Fruit fly (Drosophila melanogaster) whole organism, prepupa: ENCODE measurements around the gene Vps13B.
A peak's percentile ranks its signal among the peaks of the same experiment; 100 is the strongest.

Source experiments
- Blimp-1 ChIP-seq: fragments of 200-800 bp; sonication (Bioruptor generic); optimal IDR thresholded peaks from 3 replicates; lab custom pipeline; 2017; ENCODE audit warnings: missing biosample characterization, missing genetic modification characterization, mild to moderate bottlenecking, moderate library complexity, missing genetic modification reagents
- CG10631 ChIP-seq: fragments of 200-800 bp; sonication (Bioruptor generic); optimal IDR thresholded peaks from 2 replicates; lab custom pipeline; 2016; ENCODE audit warnings: missing biosample characterization, missing genetic modification characterization
- CG10669 ChIP-seq: fragments of 200-800 bp; sonication (Bioruptor generic); optimal IDR thresholded peaks from 3 replicates; lab custom pipeline; 2018; ENCODE audit warnings: missing biosample characterization, mild to moderate bottlenecking, missing genetic modification characterization, moderate library complexity
- CG11294 ChIP-seq: fragments of 200-800 bp; sonication (Bioruptor generic); IDR thresholded peaks from 2 replicates; pipeline ENCODE4 v1.3.6; 2022; ENCODE audit warnings: missing biosample characterization, missing genetic modification characterization
- CG15336 ChIP-seq: fragments of 200-800 bp; sonication (Bioruptor generic); IDR thresholded peaks from 2 replicates; pipeline ENCODE4 v1.3.6; 2022; ENCODE audit warnings: missing biosample characterization, missing genetic modification characterization
- CG31627 ChIP-seq: fragments of 200-800 bp; sonication (Bioruptor generic); optimal IDR thresholded peaks from 3 replicates; lab custom pipeline; 2016; ENCODE audit warnings: missing biosample characterization, missing genetic modification characterization
- CG32006 ChIP-seq: fragments of 200-800 bp; sonication (Bioruptor generic); optimal IDR thresholded peaks from 3 replicates; lab custom pipeline; 2017; ENCODE audit warnings: missing biosample characterization, mild to moderate bottlenecking, missing genetic modification characterization
- CG34406 ChIP-seq: fragments of 200-800 bp; sonication (Bioruptor generic); optimal IDR thresholded peaks from 3 replicates; lab custom pipeline; 2016; ENCODE audit warnings: missing biosample characterization, missing genetic modification characterization
- CG6163 ChIP-seq: fragments of 200-800 bp; sonication (Bioruptor generic); IDR thresholded peaks from 3 replicates; pipeline ENCODE4 v1.3.6; 2022; ENCODE audit warnings: missing biosample characterization, missing genetic modification characterization
- CG6276 ChIP-seq: fragments of 200-800 bp; sonication (Bioruptor generic); optimal IDR thresholded peaks from 2 replicates; lab custom pipeline; 2017; ENCODE audit warnings: missing biosample characterization, mild to moderate bottlenecking, missing genetic modification characterization
- CG6808 ChIP-seq: fragments of 200-800 bp; sonication (Bioruptor generic); optimal IDR thresholded peaks from 3 replicates; lab custom pipeline; 2017; ENCODE audit warnings: missing biosample characterization, missing genetic modification characterization, mild to moderate bottlenecking, moderate library complexity, missing genetic modification reagents
- CG6854 ChIP-seq: fragments of 200-800 bp; sonication (Bioruptor generic); optimal IDR thresholded peaks from 2 replicates; lab custom pipeline; 2017; ENCODE audit warnings: missing biosample characterization, mild to moderate bottlenecking, missing genetic modification characterization
- CG7368 ChIP-seq: fragments of 200-800 bp; sonication (Bioruptor generic); optimal IDR thresholded peaks from 3 replicates; lab custom pipeline; 2016; ENCODE audit warnings: missing biosample characterization, missing genetic modification characterization
- CG8119 ChIP-seq: fragments of 200-800 bp; sonication (Bioruptor generic); IDR thresholded peaks from 3 replicates; pipeline ENCODE4 v1.3.6; 2022; ENCODE audit warnings: missing biosample characterization, missing genetic modification characterization
- CG8319 ChIP-seq: fragments of 200-800 bp; sonication (Bioruptor generic); optimal IDR thresholded peaks from 3 replicates; lab custom pipeline; 2016; ENCODE audit warnings: missing biosample characterization, missing genetic modification characterization
- Eip78C ChIP-seq: fragments of 200-800 bp; sonication (Bioruptor generic); peaks from one replicate; lab custom pipeline; 2016; ENCODE audit warnings: missing biosample characterization, missing genetic modification characterization
- Hr38 ChIP-seq: sonication (Bioruptor generic); optimal IDR thresholded peaks from 2 replicates; lab custom pipeline; 2016; ENCODE audit warnings: missing biosample characterization, missing genetic modification characterization
- Lpt ChIP-seq: fragments of 200-800 bp; sonication (Bioruptor generic); optimal IDR thresholded peaks from 3 replicates; lab custom pipeline; 2016; ENCODE audit warnings: missing biosample characterization, missing genetic modification characterization
- Sox15 ChIP-seq: fragments of 200-800 bp; sonication (Bioruptor generic); optimal IDR thresholded peaks from 3 replicates; lab custom pipeline; 2016; ENCODE audit warnings: missing biosample characterization, missing genetic modification characterization
- achi ChIP-seq: fragments of 200-800 bp; sonication (Bioruptor generic); optimal IDR thresholded peaks from 3 replicates; lab custom pipeline; 2016; ENCODE audit warnings: missing biosample characterization, missing genetic modification characterization
- cyc ChIP-seq: fragments of 200-800 bp; sonication (Bioruptor generic); optimal IDR thresholded peaks from 3 replicates; lab custom pipeline; 2016; ENCODE audit warnings: missing biosample characterization, missing genetic modification characterization
- dac ChIP-seq: fragments of 200-800 bp; sonication (Bioruptor generic); optimal IDR thresholded peaks from 2 replicates; lab custom pipeline; 2017; ENCODE audit warnings: missing biosample characterization, mild to moderate bottlenecking, missing genetic modification characterization
- eg ChIP-seq: fragments of 200-800 bp; sonication (Bioruptor generic); IDR thresholded peaks from 3 replicates; pipeline ENCODE4 v1.3.6; 2022; ENCODE audit warnings: missing biosample characterization, missing genetic modification characterization
- esn ChIP-seq: fragments of 200-800 bp; sonication (Bioruptor generic); optimal IDR thresholded peaks from 2 replicates; lab custom pipeline; 2016; ENCODE audit warnings: missing biosample characterization, mild to moderate bottlenecking, missing genetic modification characterization, moderate library complexity
- fd59A ChIP-seq: fragments of 200-800 bp; sonication (Bioruptor generic); optimal IDR thresholded peaks from 2 replicates; lab custom pipeline; 2017; ENCODE audit warnings: missing biosample characterization, mild to moderate bottlenecking, missing genetic modification characterization, missing genetic modification reagents
- fd85E ChIP-seq: fragments of 200-800 bp; sonication (Bioruptor generic); optimal IDR thresholded peaks from 3 replicates; lab custom pipeline; 2016; ENCODE audit warnings: missing biosample characterization, missing genetic modification characterization
- pdm3 ChIP-seq: fragments of 200-800 bp; sonication (Bioruptor generic); optimal IDR thresholded peaks from 3 replicates; lab custom pipeline; 2016; ENCODE audit warnings: missing biosample characterization, missing genetic modification characterization
- salr ChIP-seq, 2 experiments: fragments of 200-800 bp; sonication (Bioruptor generic); optimal IDR thresholded peaks; 3 replicates each; lab custom pipeline; 2016 to 2018; ENCODE audit warnings: missing biosample characterization in 2 of 2, missing genetic modification characterization in 2 of 2, mild to moderate bottlenecking in 1 of 2
- spab ChIP-seq: fragments of 200-800 bp; sonication (Bioruptor generic); optimal IDR thresholded peaks from 2 replicates; lab custom pipeline; 2017; ENCODE audit warnings: missing biosample characterization, mild to moderate bottlenecking, missing genetic modification characterization, missing genetic modification reagents
- ss ChIP-seq, 2 experiments: fragments of 200-800 bp; sonication (Bioruptor generic); optimal IDR thresholded peaks; 2 replicates in 1 of 2; 3 replicates in 1 of 2; lab custom pipeline; 2017 to 2018; ENCODE audit warnings: mild to moderate bottlenecking in 2 of 2, missing biosample characterization in 2 of 2, missing genetic modification characterization in 2 of 2, moderate library complexity in 1 of 2
- topi ChIP-seq: fragments of 200-800 bp; sonication (Bioruptor generic); optimal IDR thresholded peaks from 3 replicates; lab custom pipeline; 2016; ENCODE audit warnings: missing biosample characterization, missing genetic modification characterization

Gene Vps13B

DNA sequence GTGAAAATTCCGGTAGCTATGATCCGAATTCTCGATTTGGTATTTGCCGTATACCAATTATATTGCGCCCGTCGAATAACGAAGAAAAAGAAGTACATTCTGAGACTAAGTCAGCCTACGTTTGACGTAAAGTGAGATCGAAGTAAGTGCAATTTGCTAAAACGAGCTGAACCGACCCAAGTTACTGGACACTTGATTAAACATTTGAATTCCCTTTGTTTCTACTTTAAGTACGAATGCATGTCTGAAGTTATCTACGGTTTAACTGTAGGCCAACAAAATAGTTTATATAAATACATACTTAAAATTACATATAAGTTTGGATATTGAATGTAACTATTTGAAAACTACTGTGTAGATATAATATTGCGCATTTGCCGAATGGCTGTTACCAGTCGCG is 5.5 kb upstream of the Vps13B start, which contains the start of gene alpha-Man-Ic:
Gene alpha-Man-Ic (minus strand): TSS at position 101 of the 400 bp plus-strand sequence.
- TF ChIP-seq CG6276 (GFP tag; lab: Kevin White, UChicago) = no peak
- TF ChIP-seq fd85E (GFP tag; lab: Kevin White, UChicago) = no peak
- TF ChIP-seq CG10669 (GFP tag; lab: Kevin White, UChicago) = no peak
- no peak for TF ChIP-seq Hr38 (GFP tag; lab: Kevin White, UChicago)
- TF ChIP-seq fd59A (GFP tag; lab: Kevin White, UChicago) = no peak
- no peak for TF ChIP-seq pdm3 (GFP tag; lab: Kevin White, UChicago)
- TF ChIP-seq eg (GFP tag; lab: Robert Waterston, UW) = no peak
- no peak for TF ChIP-seq CG10631 (GFP tag; lab: Kevin White, UChicago)
- TF ChIP-seq CG31627 (GFP tag; lab: Kevin White, UChicago) = no peak
- TF ChIP-seq CG6808 (GFP tag; lab: Kevin White, UChicago) = no peak

dm6 chr3R:29933007-29933464 is 2.7 kb upstream of the Vps13B start, which contains the start of the genes Cog7, CG42557 and CG42558:
Cog7 (minus strand) TSS chr3R:29933057.
CG42557 (plus strand) TSS chr3R:29933287.
CG42558 (plus strand) TSS chr3R:29933287.
- TF ChIP-seq CG15336 = no peak
- no peak for TF ChIP-seq salr (GFP tag; optimal IDR thresholded peaks at IDR 0.05; lab: Kevin White, UChicago)
- no peak for TF ChIP-seq CG10669 (GFP tag; lab: Kevin White, UChicago)
- TF ChIP-seq CG11294 (GFP tag; lab: Robert Waterston, UW) = no peak
- no peak for TF ChIP-seq CG6163

- TF ChIP-seq fd59A (GFP tag; lab: Kevin White, UChicago) = no peak
- TF ChIP-seq CG8319 = no peak
- TF ChIP-seq CG6163 = peak; percentile 60; the same call in 2 of the 3 replicates
- TF ChIP-seq CG10669 (GFP tag; lab: Kevin White, UChicago) = peak; percentile 11
- 0 out of 2 replicates have a peak, but pooled peaks have one; percentile 37 for TF ChIP-seq CG15336
- peak; percentile 49; the same call in 2 of the 3 replicates for TF ChIP-seq CG8119
- 0 out of 3 replicates have a peak, but pooled peaks have one; percentile 44 for TF ChIP-seq eg (GFP tag; lab: Robert Waterston, UW)
- no peak for TF ChIP-seq topi (GFP tag; lab: Kevin White, UChicago)
- peak in 1 of 2 experiments; percentile 1 for TF ChIP-seq ss (GFP tag; optimal IDR thresholded peaks at IDR 0.05; lab: Kevin White, UChicago)
- TF ChIP-seq pdm3 (GFP tag; lab: Kevin White, UChicago) = no peak
- TF ChIP-seq CG7368 (GFP tag; lab: Kevin White, UChicago) = no peak
- TF ChIP-seq Sox15 (GFP tag; lab: Kevin White, UChicago) = no peak
- no peak for TF ChIP-seq CG6854 (GFP tag; lab: Kevin White, UChicago)
- no peak for TF ChIP-seq dac (GFP tag; lab: Kevin White, UChicago)
- TF ChIP-seq CG6276 (GFP tag; lab: Kevin White, UChicago) = no peak
- no peak for TF ChIP-seq CG10631 (GFP tag; lab: Kevin White, UChicago)
- TF ChIP-seq Lpt (GFP tag; lab: Kevin White, UChicago) = no peak
- no peak for TF ChIP-seq cyc
- TF ChIP-seq esn = no peak
- peak; percentile 35 for TF ChIP-seq CG32006 (GFP tag; lab: Kevin White, UChicago)
- peak; percentile 65 for TF ChIP-seq Eip78C (GFP tag; lab: Kevin White, UChicago)
- TF ChIP-seq achi (GFP tag; lab: Kevin White, UChicago) = peak; percentile 5
- TF ChIP-seq, all 60 proteins: peak for 9
Measured at dm6 chr3R:29959329-29959728, 23.6 kb downstream of the Vps13B start.

DNA sequence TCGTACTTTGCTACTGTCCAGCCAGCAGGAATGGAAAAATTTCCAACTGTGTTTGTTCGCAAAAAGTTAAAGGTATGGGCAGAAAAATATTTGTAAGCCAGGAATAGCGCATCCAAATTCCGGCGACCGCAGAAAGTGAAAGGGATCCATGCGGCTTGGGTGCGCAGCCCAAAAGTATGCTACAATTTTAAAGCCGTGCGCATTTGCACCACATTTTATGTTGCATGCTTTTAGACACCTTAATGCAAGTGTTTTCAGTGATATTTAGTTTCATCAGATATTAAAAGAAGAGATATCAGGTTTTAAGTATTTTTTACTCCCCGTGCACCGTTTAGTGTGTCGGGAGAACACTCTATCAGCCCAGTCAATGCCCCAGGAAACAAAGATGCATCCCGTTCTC is 27.3 kb downstream of the Vps13B start:
- TF ChIP-seq CG34406 (GFP tag; lab: Kevin White, UChicago) (no peak), Blimp-1 (GFP tag; lab: Kevin White, UChicago) (peak; percentile 13)

dm6 chr3R:29969347-29969746 is 33.6 kb downstream of the Vps13B start, which contains the start of gene TkR99D:
TkR99D (minus strand) TSS chr3R:29969447.
- no peak for TF ChIP-seq spab
